Fruit fly (Drosophila melanogaster): ENCODE measurements around the gene CG31650.
A peak's percentile ranks its signal among the peaks of the same experiment; 100 is the strongest.

The CG31650 gene

DNA sequence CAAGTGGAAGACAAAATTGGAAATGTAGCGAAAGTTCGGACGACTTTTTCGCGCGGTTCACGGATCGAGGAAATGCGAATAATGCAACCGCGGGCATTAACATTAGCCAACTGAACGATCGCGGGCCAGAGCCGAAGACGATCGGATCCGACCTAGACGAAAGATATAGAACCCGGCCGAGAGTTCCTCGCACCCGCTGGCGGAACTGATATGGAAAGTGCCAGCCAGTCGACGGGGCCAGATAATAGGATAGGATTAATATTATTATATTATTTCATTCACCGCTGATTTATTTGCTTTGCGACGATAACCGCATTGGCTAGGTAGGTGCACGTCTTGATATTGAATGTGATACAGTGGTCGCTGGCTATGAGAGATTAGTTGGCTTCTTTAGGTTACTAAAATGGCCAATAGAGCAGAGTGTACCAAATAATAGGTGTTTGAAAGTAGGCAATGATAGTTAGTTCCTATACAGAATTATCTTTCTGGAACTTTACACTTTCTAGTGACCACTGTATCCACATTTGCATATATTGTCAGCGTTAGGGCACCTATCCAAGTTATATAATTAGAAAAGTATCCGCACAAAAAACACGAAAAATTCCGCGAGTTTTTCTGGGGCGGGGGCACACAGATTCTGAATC, 45.0 kb downstream of the CG31650 start:
- TF ChIP-seq pan (optimal IDR thresholded peaks at IDR 0.05), result no peak
- peak; percentile 81 for TF ChIP-seq rgr (GFP tag; optimal IDR thresholded peaks at IDR 0.05)
- TF ChIP-seq Hnf4 (GFP tag; optimal IDR thresholded peaks at IDR 0.05), result peak; percentile 75
- TF ChIP-seq Mio (GFP tag; optimal IDR thresholded peaks at IDR 0.05), result peak; percentile 49
- peak; percentile 79 for TF ChIP-seq HLH106 (tag; optimal IDR thresholded peaks at IDR 0.05)
- TF ChIP-seq lola (GFP tag; optimal IDR thresholded peaks at IDR 0.05), result no peak
- TF ChIP-seq Dfd (GFP tag; optimal IDR thresholded peaks at IDR 0.05), result no peak
- TF ChIP-seq br (GFP tag; optimal IDR thresholded peaks at IDR 0.05), result peak; percentile 79
- TF ChIP-seq CG9705 (GFP tag; optimal IDR thresholded peaks at IDR 0.05), result peak; percentile 27
- TF ChIP-seq sv (GFP tag; optimal IDR thresholded peaks at IDR 0.05), result peak; percentile 26
- TF ChIP-seq CrebA (GFP tag; optimal IDR thresholded peaks at IDR 0.05; ENCODE audit: borderline replicate concordance), result peak; percentile 44
- no peak for TF ChIP-seq Abd-B (GFP tag; optimal IDR thresholded peaks at IDR 0.05)
- peak; percentile 24 to 84 for TF ChIP-seq foxo (GFP tag; optimal IDR thresholded peaks at IDR 0.05)
- TF ChIP-seq OdsH (GFP tag; optimal IDR thresholded peaks at IDR 0.05), result peak; percentile 59
- TF ChIP-seq usp (GFP tag; optimal IDR thresholded peaks at IDR 0.05), result no peak
- TF ChIP-seq ey (GFP tag; optimal IDR thresholded peaks at IDR 0.05), result peak; percentile 81
- peak; percentile 25 for TF ChIP-seq brk (GFP tag; optimal IDR thresholded peaks at IDR 0.05)
- peak; percentile 73 for TF ChIP-seq tai (GFP tag; optimal IDR thresholded peaks at IDR 0.05)
- TF ChIP-seq h (GFP tag; optimal IDR thresholded peaks at IDR 0.05), result peak; percentile 85
- no peak for TF ChIP-seq Rel (GFP tag; optimal IDR thresholded peaks at IDR 0.05)
- TF ChIP-seq Rel (tag; optimal IDR thresholded peaks at IDR 0.05), result peak; percentile 7
- TF ChIP-seq CG32264 (GFP tag; optimal IDR thresholded peaks at IDR 0.05), result peak; percentile 56
- TF ChIP-seq dmrt93B (GFP tag; optimal IDR thresholded peaks at IDR 0.05), result peak; percentile 23
- peak; percentile 49 for TF ChIP-seq Sp1 (GFP tag; optimal IDR thresholded peaks at IDR 0.05)
- no peak for TF ChIP-seq Jra (GFP tag; optimal IDR thresholded peaks at IDR 0.05)
- TF ChIP-seq Myc (optimal IDR thresholded peaks at IDR 0.05), result no peak
- TF ChIP-seq psq (GFP tag; optimal IDR thresholded peaks at IDR 0.05), result peak; percentile 7
- TF ChIP-seq dsf (GFP tag; optimal IDR thresholded peaks at IDR 0.05; ENCODE audit: borderline replicate concordance), result no peak
- TF ChIP-seq Vsx2 (GFP tag; optimal IDR thresholded peaks at IDR 0.05; ENCODE audit: partially characterized antibody), result no peak
- TF ChIP-seq dl (GFP tag; optimal IDR thresholded peaks at IDR 0.05; ENCODE audit: insufficient read depth in 1 of 2, partially characterized antibody in 2 of 2), result no peak
- TF ChIP-seq sage (GFP tag; optimal IDR thresholded peaks at IDR 0.05), result no peak
- peak; percentile 73 for TF ChIP-seq fru (GFP tag; optimal IDR thresholded peaks at IDR 0.05)
- no peak for TF ChIP-seq N (GFP tag; optimal IDR thresholded peaks at IDR 0.05)

DNA sequence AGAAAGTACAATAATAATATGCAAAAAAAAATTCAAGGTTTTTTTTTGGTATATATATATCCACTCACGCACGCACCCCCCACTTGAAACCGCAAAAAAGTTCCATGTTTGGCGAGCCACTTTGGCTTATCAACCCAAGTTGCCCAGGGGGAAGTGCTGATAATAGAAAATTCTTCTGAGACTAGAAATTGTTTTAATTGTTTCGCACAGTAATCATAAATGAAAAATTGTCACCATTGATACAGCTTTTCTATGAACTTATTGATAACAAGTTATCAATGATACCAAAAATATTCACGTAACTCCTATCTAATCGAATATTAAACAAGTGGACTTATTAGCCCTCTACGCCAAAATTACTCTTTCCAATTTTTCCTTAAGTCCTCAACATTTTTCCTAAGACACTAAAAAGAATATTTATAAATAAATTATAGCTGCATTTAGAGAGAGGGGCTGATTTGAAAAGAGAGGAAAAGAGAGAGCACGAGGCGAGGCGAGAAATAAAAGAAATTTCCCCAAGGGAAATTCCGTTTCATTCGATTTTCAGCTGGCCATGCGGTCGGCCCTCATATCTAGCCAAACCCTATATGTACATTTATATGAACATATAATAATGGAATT, 45.8 kb downstream of the CG31650 start:
- no peak for TF ChIP-seq psq (GFP tag; optimal IDR thresholded peaks at IDR 0.05)
- TF ChIP-seq Hnf4 (GFP tag; optimal IDR thresholded peaks at IDR 0.05), result no peak
- no peak for TF ChIP-seq HLH106 (tag; optimal IDR thresholded peaks at IDR 0.05)
- TF ChIP-seq Sp1 (GFP tag; optimal IDR thresholded peaks at IDR 0.05), result no peak
- TF ChIP-seq jim (GFP tag; optimal IDR thresholded peaks at IDR 0.05), result no peak
- TF ChIP-seq brk (GFP tag; optimal IDR thresholded peaks at IDR 0.05), result no peak
- TF ChIP-seq CG9705 (GFP tag; optimal IDR thresholded peaks at IDR 0.05), result no peak
- TF ChIP-seq ey (GFP tag; optimal IDR thresholded peaks at IDR 0.05), result no peak
- TF ChIP-seq br (GFP tag; optimal IDR thresholded peaks at IDR 0.05), result no peak
- no peak for TF ChIP-seq lola (GFP tag; optimal IDR thresholded peaks at IDR 0.05)
- no peak for TF ChIP-seq dsf (GFP tag; optimal IDR thresholded peaks at IDR 0.05; ENCODE audit: borderline replicate concordance)
- no peak for TF ChIP-seq usp (GFP tag; optimal IDR thresholded peaks at IDR 0.05)
- no peak for TF ChIP-seq foxo (GFP tag; optimal IDR thresholded peaks at IDR 0.05)
- no peak for TF ChIP-seq Mio (GFP tag; optimal IDR thresholded peaks at IDR 0.05)
- TF ChIP-seq Dif (GFP tag; optimal IDR thresholded peaks at IDR 0.05; ENCODE audit: partially characterized antibody), result no peak

DNA sequence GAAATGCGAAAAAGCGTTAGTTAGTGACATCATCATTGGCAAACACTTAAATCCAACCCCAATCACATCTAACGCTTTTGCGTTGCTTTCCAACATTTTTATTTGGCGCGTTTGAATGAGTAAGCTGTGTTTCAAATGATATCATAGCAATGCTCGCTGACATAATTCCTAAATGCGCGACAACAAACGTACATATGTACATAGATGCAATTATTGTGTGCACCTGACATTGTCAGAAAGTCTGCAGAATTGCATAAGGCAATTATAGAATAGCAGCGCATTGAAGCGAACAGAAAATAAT, 46.3 kb downstream of the CG31650 start:
- TF ChIP-seq lola (GFP tag; optimal IDR thresholded peaks at IDR 0.05) (no peak), jim (GFP tag; optimal IDR thresholded peaks at IDR 0.05) (no peak), HLH106 (tag; optimal IDR thresholded peaks at IDR 0.05) (no peak), psq (GFP tag; optimal IDR thresholded peaks at IDR 0.05) (no peak), tai (GFP tag; optimal IDR thresholded peaks at IDR 0.05) (no peak), Abd-B (GFP tag; optimal IDR thresholded peaks at IDR 0.05) (no peak), CG9705 (GFP tag; optimal IDR thresholded peaks at IDR 0.05) (no peak), Jra (GFP tag; optimal IDR thresholded peaks at IDR 0.05) (no peak), GATAd (GFP tag; optimal IDR thresholded peaks at IDR 0.05) (no peak), rgr (GFP tag; optimal IDR thresholded peaks at IDR 0.05) (no peak), ey (GFP tag; optimal IDR thresholded peaks at IDR 0.05) (no peak), Dif (GFP tag; optimal IDR thresholded peaks at IDR 0.05; ENCODE audit: partially characterized antibody) (no peak), Hnf4 (GFP tag; optimal IDR thresholded peaks at IDR 0.05) (no peak), woc (GFP tag; optimal IDR thresholded peaks at IDR 0.05) (no peak), CG32264 (GFP tag; optimal IDR thresholded peaks at IDR 0.05) (no peak), dl (GFP tag; optimal IDR thresholded peaks at IDR 0.05; ENCODE audit: insufficient read depth in 1 of 2, partially characterized antibody in 2 of 2) (no peak), Myc (optimal IDR thresholded peaks at IDR 0.05) (no peak)
